Fruit fly (Drosophila melanogaster) whole organism, wandering third instar larva: ENCODE measurements around the gene CG34309.

ENCODE experiments used
- Abd-B ChIP-seq: fragments of >200 bp; optimal IDR thresholded peaks from 2 replicates; lab custom pipeline; 2017; ENCODE audit warnings: missing biosample characterization, missing genetic modification characterization
- CG32264 ChIP-seq: fragments of 200-800 bp; sonication (Bioruptor generic); optimal IDR thresholded peaks from 2 replicates; lab custom pipeline; 2016; ENCODE audit warnings: missing biosample characterization, missing genetic modification characterization
- CrebA ChIP-seq: fragments of 200-800 bp; sonication (Bioruptor generic); optimal IDR thresholded peaks from 2 replicates; lab custom pipeline; 2016; ENCODE audit warnings: missing biosample characterization, mild to moderate bottlenecking, missing genetic modification characterization, borderline replicate concordance
- Dif ChIP-seq: fragments of 200-275, 200-300 bp; sonication (Bioruptor generic); optimal IDR thresholded peaks from 2 replicates; lab custom pipeline; 2018; ENCODE audit warnings: missing biosample characterization, missing genetic modification characterization; ENCODE audit not compliant: partially characterized antibody
- Hnf4 ChIP-seq: fragments of 200-800 bp; sonication (Bioruptor generic); optimal IDR thresholded peaks from 2 replicates; lab custom pipeline; 2016; ENCODE audit warnings: missing biosample characterization, mild to moderate bottlenecking, missing genetic modification characterization
- Hr83 ChIP-seq: fragments of 200-300 bp; sonication (Bioruptor generic); optimal IDR thresholded peaks from 2 replicates; lab custom pipeline; 2016; ENCODE audit warnings: missing biosample characterization, mild to moderate bottlenecking, missing genetic modification characterization, moderate library complexity; ENCODE audit not compliant: poor library complexity, severe bottlenecking
- Myc ChIP-seq: fragments of >200 bp; optimal IDR thresholded peaks from 2 replicates; lab custom pipeline; 2017
- OdsH ChIP-seq: fragments of 200-800 bp; sonication (Bioruptor generic); optimal IDR thresholded peaks from 2 replicates; lab custom pipeline; 2016; ENCODE audit warnings: missing biosample characterization, mild to moderate bottlenecking, missing genetic modification characterization
- Vsx2 ChIP-seq: fragments of 200-300, 225-300 bp; sonication (Bioruptor generic); optimal IDR thresholded peaks from 2 replicates; lab custom pipeline; 2018; ENCODE audit warnings: missing biosample characterization, missing genetic modification characterization; ENCODE audit not compliant: partially characterized antibody
- brk ChIP-seq: fragments of 200-800 bp; sonication (Bioruptor generic); optimal IDR thresholded peaks from 2 replicates; lab custom pipeline; 2016; ENCODE audit warnings: missing biosample characterization, mild to moderate bottlenecking, missing genetic modification characterization
- dl ChIP-seq, 2 experiments: fragments of 175-275, 200-275 bp in 1 of 2; fragments of 200-275 bp in 1 of 2; sonication (Bioruptor generic); optimal IDR thresholded peaks; lab custom pipeline; 2018; ENCODE audit warnings: mild to moderate bottlenecking in 2 of 2, missing biosample characterization in 2 of 2, missing genetic modification characterization in 2 of 2, moderate library complexity in 2 of 2; ENCODE audit not compliant: partially characterized antibody in 2 of 2, insufficient read depth in 1 of 2
- dmrt93B ChIP-seq: fragments of 200-800 bp; sonication (Bioruptor generic); optimal IDR thresholded peaks from 2 replicates; lab custom pipeline; 2018; ENCODE audit warnings: missing biosample characterization, mild to moderate bottlenecking, missing genetic modification characterization
- ey ChIP-seq: fragments of 200-800 bp; sonication (Bioruptor generic); optimal IDR thresholded peaks from 2 replicates; lab custom pipeline; 2016; ENCODE audit warnings: missing biosample characterization, missing genetic modification characterization
- foxo ChIP-seq, 2 experiments: fragments of 200-800 bp; sonication (Bioruptor generic); optimal IDR thresholded peaks; 2 replicates in 1 of 2; 3 replicates in 1 of 2; lab custom pipeline; 2016 to 2017; ENCODE audit warnings: missing biosample characterization in 2 of 2, missing genetic modification characterization in 2 of 2
- pan ChIP-seq: fragments of >200 bp; optimal IDR thresholded peaks from 2 replicates; lab custom pipeline; 2017
- rgr ChIP-seq: fragments of 200-800 bp; sonication (Bioruptor generic); optimal IDR thresholded peaks from 3 replicates; lab custom pipeline; 2016; ENCODE audit warnings: missing biosample characterization, mild to moderate bottlenecking, missing genetic modification characterization
- sv ChIP-seq: fragments of 200-800 bp; sonication (Bioruptor generic); optimal IDR thresholded peaks from 3 replicates; lab custom pipeline; 2016; ENCODE audit warnings: missing biosample characterization, missing genetic modification characterization
- tai ChIP-seq: sonication (Bioruptor generic); optimal IDR thresholded peaks from 2 replicates; lab custom pipeline; 2016; ENCODE audit warnings: missing biosample characterization, missing genetic modification characterization
- usp ChIP-seq: fragments of >200 bp; optimal IDR thresholded peaks from 2 replicates; lab custom pipeline; 2017; ENCODE audit warnings: missing biosample characterization, missing genetic modification characterization
- woc ChIP-seq: sonication (Bioruptor generic); optimal IDR thresholded peaks from 2 replicates; lab custom pipeline; 2016; ENCODE audit warnings: missing biosample characterization, mild to moderate bottlenecking, missing genetic modification characterization

The CG34309 gene

DNA sequence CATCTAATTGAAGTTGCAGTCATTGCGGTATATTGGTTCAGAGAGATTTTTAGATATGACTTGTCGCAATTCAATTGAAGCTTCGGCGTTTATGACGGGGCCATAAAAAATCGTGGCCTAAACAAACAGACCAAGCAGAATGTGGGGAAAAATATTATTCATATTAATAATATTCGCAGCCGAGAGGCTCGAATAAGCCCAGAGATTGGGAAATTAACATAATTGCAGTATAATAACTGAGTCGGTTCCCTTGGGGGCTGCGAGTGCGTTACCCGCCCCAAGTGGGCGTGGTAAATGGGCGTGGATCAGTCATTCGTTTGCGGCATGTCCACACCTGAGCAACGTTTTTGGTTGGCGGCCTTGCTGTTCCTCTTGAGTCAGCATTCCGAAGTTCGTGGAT lies 47.5 kb downstream of the CG34309 start, which contains the start of gene Ir87a:
Gene Ir87a, plus strand, starts transcription at position 301 of the 400 bp plus-strand sequence.
- TF ChIP-seq brk, result no peak
- no peak for TF ChIP-seq woc
- TF ChIP-seq Myc, result no peak
- TF ChIP-seq Hnf4 (GFP tag; lab: Kevin White, UChicago), result no peak
- TF ChIP-seq CG32264 (GFP tag; lab: Kevin White, UChicago), result no peak
- TF ChIP-seq rgr (GFP tag; lab: Kevin White, UChicago), result no peak
- no peak for TF ChIP-seq foxo (GFP tag; optimal IDR thresholded peaks at IDR 0.05; lab: Kevin White, UChicago)
- TF ChIP-seq Abd-B (GFP tag; lab: Kevin White, UChicago), result no peak
- TF ChIP-seq pan (lab: Kevin White, UChicago), result no peak
- no peak for TF ChIP-seq sv
- TF ChIP-seq Hr83, result no peak
- no peak for TF ChIP-seq Dif (GFP tag; lab: Kevin White, UChicago)
- TF ChIP-seq Vsx2 (GFP tag; lab: Kevin White, UChicago), result no peak
- TF ChIP-seq tai, result no peak
- no peak for TF ChIP-seq CrebA
- no peak for TF ChIP-seq ey
- TF ChIP-seq dl (GFP tag; optimal IDR thresholded peaks at IDR 0.05; lab: Kevin White, UChicago; ENCODE audit: insufficient read depth in 1 of 2, partially characterized antibody in 2 of 2), result no peak
- TF ChIP-seq OdsH (GFP tag; lab: Kevin White, UChicago), result no peak
- TF ChIP-seq dmrt93B (GFP tag; lab: Kevin White, UChicago), result no peak
- no peak for TF ChIP-seq usp (GFP tag; lab: Kevin White, UChicago)

DNA sequence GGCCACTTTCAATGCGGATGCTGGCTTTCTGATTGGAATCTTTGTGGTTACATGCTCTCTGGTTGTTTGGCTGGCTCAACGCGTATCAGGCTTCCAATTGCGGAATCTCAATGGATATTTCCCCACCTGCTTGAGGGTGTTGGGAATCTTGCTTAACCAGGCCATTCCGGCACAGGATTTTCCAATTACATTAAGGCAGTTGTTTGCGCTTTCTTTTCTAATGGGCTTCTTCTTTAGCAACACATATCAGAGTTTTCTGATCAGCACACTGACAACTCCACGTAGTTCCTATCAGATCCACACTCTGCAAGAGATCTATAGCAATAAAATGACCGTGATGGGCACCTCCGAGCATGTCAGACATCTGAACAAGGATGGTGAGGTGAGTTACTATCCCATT lies 49.7 kb downstream of the CG34309 start:
- TF ChIP-seq rgr (GFP tag; lab: Kevin White, UChicago), result no peak
- no peak for TF ChIP-seq usp (GFP tag; lab: Kevin White, UChicago)
- TF ChIP-seq Myc, result no peak
